Worm (Caenorhabditis elegans) whole organism, L4 larva: ENCODE measurements around the gene clec-186.

ENCODE experiments used
- ZK546.5 ChIP-seq, 2 experiments: sonication (generic microtip); optimal IDR thresholded peaks; 2 replicates each; lab custom pipeline; 2017; ENCODE audit warnings: missing biosample characterization in 2 of 2, missing genetic modification characterization in 2 of 2
- daf-19 ChIP-seq: fragments of 200-800 bp; sonication (Bioruptor generic); conservative IDR thresholded peaks from 2 replicates; pipeline ENCODE4 v1.3.6; 2022; ENCODE audit warnings: missing genetic modification characterization, missing compliant biosample characterization
- egl-27 ChIP-seq: sonication (generic microtip); optimal IDR thresholded peaks from 3 replicates; lab custom pipeline; 2017; ENCODE audit warnings: missing biosample characterization, missing genetic modification reagents, missing genetic modification characterization
- fos-1 ChIP-seq: fragments of 150-350 bp; optimal IDR thresholded peaks from 2 replicates; lab custom pipeline; 2014; ENCODE audit warnings: missing biosample characterization, missing genetic modification characterization
- mdl-1 ChIP-seq, 2 experiments: fragments of 150-350 bp in 1 of 2; sonication (generic microtip) in 1 of 2; optimal IDR thresholded peaks; 2 replicates each; lab custom pipeline; 2014 to 2017; ENCODE audit warnings: missing biosample characterization in 2 of 2, missing genetic modification characterization in 2 of 2
- nhr-42 ChIP-seq: fragments of 200-800 bp; sonication (Bioruptor generic); IDR thresholded peaks from 2 replicates; pipeline ENCODE4 v1.3.6; 2022; ENCODE audit warnings: missing genetic modification characterization, missing compliant biosample characterization
- snpc-1.2 ChIP-seq: fragments of 200-800 bp; sonication (Bioruptor generic); IDR thresholded peaks from 2 replicates; pipeline ENCODE4 v1.3.6; 2022; ENCODE audit warnings: missing genetic modification reagents, missing genetic modification characterization, missing compliant biosample characterization
- unc-62 ChIP-seq, 3 experiments: fragments of 150-350 bp in 1 of 3; sonication (generic microtip); optimal IDR thresholded peaks in 2 of 3; peaks in 1 of 3; 1 replicate in 1 of 3; 2 replicates in 2 of 3; lab custom pipeline; 2014 to 2017; ENCODE audit warnings: missing biosample characterization in 3 of 3, missing genetic modification characterization in 3 of 3, missing genetic modification reagents in 3 of 3, missing genotype in 1 of 3

DNA sequence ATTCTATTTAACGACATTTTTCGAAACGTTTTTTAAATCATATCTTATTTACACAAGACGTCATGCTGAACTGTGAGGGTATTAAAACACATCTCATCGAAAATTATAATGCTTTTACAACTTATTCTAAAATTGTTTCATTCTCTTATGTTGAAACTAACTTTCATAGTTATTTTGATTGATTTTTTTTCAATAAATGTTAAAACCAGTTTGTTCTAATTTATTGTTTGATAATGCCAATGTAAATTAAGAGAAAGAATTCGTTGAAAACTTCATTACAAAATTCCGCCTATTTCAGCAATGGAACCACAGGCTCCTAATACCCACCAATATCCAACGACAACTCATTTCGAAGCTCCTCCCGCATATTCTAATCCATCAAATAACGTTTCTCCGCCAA, 29.1 kb downstream of the clec-186 start, which contains the start of gene K08D8.11:
- no peak for TF ChIP-seq ZK546.5 (tag; optimal IDR thresholded peaks at IDR 0.05; lab: Kevin White, UChicago)
- TF ChIP-seq mdl-1 (tag; optimal IDR thresholded peaks at IDR 0.05; lab: Kevin White, UChicago): no peak
- TF ChIP-seq unc-62 (GFP tag; optimal IDR thresholded peaks at IDR 0.05 in 1 of 2; lab: Kevin White, UChicago): no peak
- no peak for TF ChIP-seq unc-62 (tag; optimal IDR thresholded peaks at IDR 0.05; lab: Kevin White, UChicago)
- TF ChIP-seq fos-1 (tag; lab: Kevin White, UChicago): no peak
- TF ChIP-seq nhr-42: no peak
- no peak for TF ChIP-seq egl-27 (tag; lab: Kevin White, UChicago)
- no peak for TF ChIP-seq daf-19 (GFP tag; lab: Robert Waterston, UW)
- TF ChIP-seq snpc-1.2 (GFP tag; lab: Robert Waterston, UW): no peak
